Worm (Caenorhabditis elegans): ENCODE results near the gene rnp-7.

Gene rnp-7

ce11 chrIII:7189581-7190128, 28.7 kb upstream of the rnp-7 start, which contains the start of gene rps-21 (continued):
- peak; percentile 49 for TF ChIP-seq irx-1 (tag; optimal IDR thresholded peaks at IDR 0.05)
- TF ChIP-seq elt-2 (tag; optimal IDR thresholded peaks at IDR 0.05), result no peak
- TF ChIP-seq sox-4 (tag; optimal IDR thresholded peaks at IDR 0.05), result peak; percentile 25
- peak; percentile 10 for TF ChIP-seq hpl-2 (GFP tag; optimal IDR thresholded peaks at IDR 0.05)
- TF ChIP-seq nhr-20 (tag; optimal IDR thresholded peaks at IDR 0.05), result peak; percentile 88
- no peak for TF ChIP-seq fkh-4 (tag; optimal IDR thresholded peaks at IDR 0.05; ENCODE audit: borderline replicate concordance)
- TF ChIP-seq zag-1 (tag; optimal IDR thresholded peaks at IDR 0.05), result no peak
- no peak for TF ChIP-seq sup-37 (GFP tag; optimal IDR thresholded peaks at IDR 0.05)
- peak; percentile 87 for TF ChIP-seq nhr-19 (GFP tag; conservative IDR thresholded peaks at IDR 0.05)
- peak; percentile 29 for TF ChIP-seq ztf-4 (tag; optimal IDR thresholded peaks at IDR 0.05)
- peak; percentile 82 for TF ChIP-seq rnt-1 (tag; optimal IDR thresholded peaks at IDR 0.05)
- no peak for TF ChIP-seq ama-1 (optimal IDR thresholded peaks at IDR 0.05)
- peak; percentile 72 for TF ChIP-seq nhr-90 (tag; optimal IDR thresholded peaks at IDR 0.05; ENCODE audit: poor library complexity)
- TF ChIP-seq unc-30 (tag; optimal IDR thresholded peaks at IDR 0.05), result no peak
- TF ChIP-seq fkh-10 (GFP tag; optimal IDR thresholded peaks at IDR 0.05), result peak; percentile 12
- peak; percentile 91 for TF ChIP-seq C16A3.4 (tag; optimal IDR thresholded peaks at IDR 0.05)
- TF ChIP-seq unc-130 (tag; optimal IDR thresholded peaks at IDR 0.05), result peak; percentile 70
- TF ChIP-seq fkh-8 (tag; optimal IDR thresholded peaks at IDR 0.05), result peak; percentile 76
- peak; percentile 31 for TF ChIP-seq vab-15 (tag; optimal IDR thresholded peaks at IDR 0.05)
- TF ChIP-seq unc-98 (GFP tag; IDR thresholded peaks at IDR 0.05), result no peak
- TF ChIP-seq zip-4 (GFP tag; optimal IDR thresholded peaks at IDR 0.05), result peak; percentile 27
- TF ChIP-seq fos-1 (tag; optimal IDR thresholded peaks at IDR 0.05), result peak; percentile 43
- peak; percentile 59 to 94 (median 78) for TF ChIP-seq ceh-82 (tag; optimal IDR thresholded peaks at IDR 0.05)
- no peak for TF ChIP-seq nhr-12 (tag; optimal IDR thresholded peaks at IDR 0.05)
- no peak for TF ChIP-seq hlh-17 (GFP tag; optimal IDR thresholded peaks at IDR 0.05; ENCODE audit: borderline replicate concordance)
- TF ChIP-seq efl-1 (optimal IDR thresholded peaks at IDR 0.05), result peak; percentile 86 to 88
- TF ChIP-seq efl-1 (GFP tag; optimal IDR thresholded peaks at IDR 0.05 in 1 of 2), result peak; percentile 78 to 98
- no peak for TF ChIP-seq C34B4.2 (tag; optimal IDR thresholded peaks at IDR 0.05)
- peak; percentile 60 for TF ChIP-seq pax-3 (tag; optimal IDR thresholded peaks at IDR 0.05)
- no peak for TF ChIP-seq efl-3 (GFP tag; optimal IDR thresholded peaks at IDR 0.05)
- TF ChIP-seq lin-15B (tag; optimal IDR thresholded peaks at IDR 0.05), result peak; percentile 83
- TF ChIP-seq lin-39 (tag; optimal IDR thresholded peaks at IDR 0.05), result no peak
- TF ChIP-seq nhr-85 (tag), result peak; percentile 91
- TF ChIP-seq pag-3 (tag; optimal IDR thresholded peaks at IDR 0.05; ENCODE audit: borderline replicate concordance, insufficient read depth), result no peak
- TF ChIP-seq blmp-1 (tag; optimal IDR thresholded peaks at IDR 0.05), result peak; percentile 70
- TF ChIP-seq mef-2 (tag; optimal IDR thresholded peaks at IDR 0.05), result no peak
- TF ChIP-seq ceh-88 (GFP tag; IDR thresholded peaks at IDR 0.05), result 0 out of 2 replicates have a peak, but pooled peaks have one; percentile 9
- peak; percentile 80 for TF ChIP-seq swsn-7 (tag; optimal IDR thresholded peaks at IDR 0.05)
- TF ChIP-seq ztf-11 (tag; optimal IDR thresholded peaks at IDR 0.05), result peak in 1 of 2 experiments; percentile 59
- TF ChIP-seq grh-1 (GFP tag; IDR thresholded peaks at IDR 0.05), result peak; percentile 63
- TF ChIP-seq nhr-237 (tag; optimal IDR thresholded peaks at IDR 0.05), result peak; percentile 55
- TF ChIP-seq ceh-63 (GFP tag; optimal IDR thresholded peaks at IDR 0.05), result no peak
- peak; percentile 79 for TF ChIP-seq nhr-77 (tag; optimal IDR thresholded peaks at IDR 0.05)
- no peak for TF ChIP-seq sptf-1 (tag; optimal IDR thresholded peaks at IDR 0.05)
- TF ChIP-seq ceh-8 (GFP tag; optimal IDR thresholded peaks at IDR 0.05), result no peak
- no peak for TF ChIP-seq nhr-28 (tag; optimal IDR thresholded peaks at IDR 0.05)
- no peak for TF ChIP-seq aly-2 (tag; optimal IDR thresholded peaks at IDR 0.05)
- peak; percentile 76 for TF ChIP-seq lin-14 (GFP tag; optimal IDR thresholded peaks at IDR 0.05)
- TF ChIP-seq isw-1 (GFP tag; IDR thresholded peaks at IDR 0.05), result peak; percentile 85
- peak; percentile 75 for TF ChIP-seq skn-1 (tag; optimal IDR thresholded peaks at IDR 0.05)
- peak; percentile 1 for TF ChIP-seq nhr-11 (tag; optimal IDR thresholded peaks at IDR 0.05)
- no peak for TF ChIP-seq nhr-84 (tag; optimal IDR thresholded peaks at IDR 0.05)
